Worm (Caenorhabditis elegans) whole organism, young adult: ENCODE measurements around the gene F25B4.8.

Experiments used
- ama-1 ChIP-seq, 3 experiments: fragments of 150-350 bp in 1 of 3; sonication (generic microtip) in 2 of 3; optimal IDR thresholded peaks; 2 replicates each; lab custom pipeline; 2014 to 2018; ENCODE audit warnings: missing biosample characterization in 2 of 3, missing genetic modification characterization in 2 of 3, missing genetic modification reagents in 2 of 3
- hmg-20 ChIP-seq: fragments of 200-800 bp; sonication (Bioruptor generic); IDR thresholded peaks from 2 replicates; pipeline ENCODE4 v1.3.6; 2022; ENCODE audit warnings: missing genetic modification reagents, missing genetic modification characterization, missing compliant biosample characterization

- TF ChIP-seq hmg-20 (GFP tag; lab: Robert Waterston, UW), result no peak
- no peak for TF ChIP-seq ama-1 (optimal IDR thresholded peaks at IDR 0.05; lab: Kevin White, UChicago)
- TF ChIP-seq ama-1 (GFP tag; optimal IDR thresholded peaks at IDR 0.05; lab: Kevin White, UChicago), result no peak
These were observed 2.1 kb upstream of the F25B4.8 start for ce11 chrV:5693595-5693994.
